Fruit fly (Drosophila melanogaster): ENCODE measurements around the gene NimB4.

DNA sequence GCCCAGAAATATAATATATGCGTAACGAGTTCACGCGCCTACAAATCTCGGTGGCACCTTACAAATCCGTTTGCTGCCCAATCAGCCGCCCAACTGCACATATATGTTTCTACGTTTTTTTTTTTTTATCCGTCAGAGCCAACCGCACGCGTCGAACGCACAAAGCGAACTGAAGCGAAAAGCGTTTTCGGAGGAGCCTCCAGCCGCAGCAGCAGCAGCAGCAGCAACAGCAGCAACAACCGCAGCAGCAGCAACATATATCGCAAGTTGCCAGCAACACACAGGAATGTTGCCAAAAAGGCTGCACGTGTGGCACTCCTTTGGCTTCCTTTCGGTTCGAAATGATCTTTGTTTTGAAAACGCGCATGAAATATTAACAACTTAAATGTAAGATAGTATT, 31.3 kb upstream of the NimB4 start, which contains the start of gene rk:
- TF ChIP-seq dsf (GFP tag; optimal IDR thresholded peaks at IDR 0.05; ENCODE audit: borderline replicate concordance), result no peak
- TF ChIP-seq h (GFP tag; optimal IDR thresholded peaks at IDR 0.05), result no peak
- TF ChIP-seq Myc (optimal IDR thresholded peaks at IDR 0.05), result no peak
- no peak for TF ChIP-seq Jra (GFP tag; optimal IDR thresholded peaks at IDR 0.05)
- TF ChIP-seq Abd-B (GFP tag; optimal IDR thresholded peaks at IDR 0.05), result no peak
- TF ChIP-seq N (GFP tag; optimal IDR thresholded peaks at IDR 0.05), result no peak
- no peak for TF ChIP-seq pan (optimal IDR thresholded peaks at IDR 0.05)
- no peak for TF ChIP-seq foxo (GFP tag; optimal IDR thresholded peaks at IDR 0.05)
- TF ChIP-seq Hr78 (GFP tag; optimal IDR thresholded peaks at IDR 0.05), result no peak
- TF ChIP-seq Rel (GFP tag; optimal IDR thresholded peaks at IDR 0.05), result no peak
- no peak for TF ChIP-seq Rel (tag; optimal IDR thresholded peaks at IDR 0.05)
- TF ChIP-seq psq (GFP tag; optimal IDR thresholded peaks at IDR 0.05), result no peak
- no peak for TF ChIP-seq lola (GFP tag; optimal IDR thresholded peaks at IDR 0.05)
- TF ChIP-seq Dif (GFP tag; optimal IDR thresholded peaks at IDR 0.05; ENCODE audit: partially characterized antibody), result no peak

All from whole organism, wandering third instar larva.